Worm (Caenorhabditis elegans): ENCODE measurements around the gene pals-17.

- TF ChIP-seq gmeb-2 (tag; optimal IDR thresholded peaks at IDR 0.05): no peak
- TF ChIP-seq elt-2 (tag; optimal IDR thresholded peaks at IDR 0.05): no peak
These were observed 24.9 kb upstream of the pals-17 start for ce11 chrIII:1416571-1416970.

Data from whole organism, late embryonic.